Worm (Caenorhabditis elegans) whole organism, L1 larva: Measurements from ENCODE around the gene F56D2.8.

Source experiments
- C16A3.4 ChIP-seq: fragments of 150-350 bp; optimal IDR thresholded peaks from 2 replicates; lab custom pipeline; 2014; ENCODE audit warnings: missing biosample characterization, missing genetic modification characterization
- C34B4.2 ChIP-seq: sonication (generic microtip); optimal IDR thresholded peaks from 2 replicates; lab custom pipeline; 2017; ENCODE audit warnings: mild to moderate bottlenecking, missing genetic modification characterization, missing compliant biosample characterization
- blmp-1 ChIP-seq: fragments of 150-350 bp; optimal IDR thresholded peaks from 2 replicates; lab custom pipeline; 2014; ENCODE audit warnings: missing biosample characterization, missing genetic modification characterization
- ceh-90 ChIP-seq: sonication (generic microtip); optimal IDR thresholded peaks from 2 replicates; lab custom pipeline; 2016; ENCODE audit warnings: missing genetic modification characterization, missing compliant biosample characterization
- dpl-1 ChIP-seq, 3 experiments: fragments of 150-350 bp in 2 of 3; sonication (generic microtip) in 1 of 3; optimal IDR thresholded peaks; 2 replicates each; lab custom pipeline; 2014 to 2017; ENCODE audit warnings: missing biosample characterization in 3 of 3, missing genetic modification characterization in 3 of 3, missing genetic modification reagents in 3 of 3
- efl-3 ChIP-seq: fragments of 200-800 bp; sonication (Bioruptor generic); optimal IDR thresholded peaks from 2 replicates; lab custom pipeline; 2018; ENCODE audit warnings: mild to moderate bottlenecking, missing genetic modification characterization, missing compliant biosample characterization
- egl-13 ChIP-seq: sonication (generic microtip); optimal IDR thresholded peaks from 2 replicates; lab custom pipeline; 2016; ENCODE audit warnings: missing genotype, missing genetic modification reagents, missing genetic modification characterization, missing compliant biosample characterization
- egl-27 ChIP-seq, 2 experiments: fragments of 150-350 bp in 1 of 2; sonication (generic microtip); optimal IDR thresholded peaks; 3 replicates each; lab custom pipeline; 2017 to 2018; ENCODE audit warnings: missing biosample characterization in 2 of 2, missing genetic modification characterization in 2 of 2, missing genetic modification reagents in 2 of 2
- elt-2 ChIP-seq: sonication (generic microtip); optimal IDR thresholded peaks from 2 replicates; lab custom pipeline; 2016; ENCODE audit warnings: missing genetic modification characterization, mild to moderate bottlenecking, inconsistent platforms, missing compliant biosample characterization, missing genetic modification reagents
- elt-3 ChIP-seq, 6 experiments: fragments of 150-350 bp in 1 of 6; sonication (generic microtip); optimal IDR thresholded peaks; 2 replicates each; lab custom pipeline; 2017 to 2018; ENCODE audit warnings: missing biosample characterization in 6 of 6, missing genetic modification characterization in 6 of 6, inconsistent platforms in 1 of 6
- ets-5 ChIP-seq: fragments of 200-800 bp; sonication (Bioruptor generic); IDR thresholded peaks from 2 replicates; pipeline ENCODE4 v1.3.6; 2022; ENCODE audit warnings: missing genetic modification characterization, missing compliant biosample characterization
- grh-1 ChIP-seq: fragments of 200-800 bp; sonication (Bioruptor generic); IDR thresholded peaks from 2 replicates; pipeline ENCODE4 v1.3.6; 2022; ENCODE audit warnings: missing genetic modification reagents, missing genetic modification characterization, missing compliant biosample characterization
- irx-1 ChIP-seq: sonication (generic microtip); optimal IDR thresholded peaks from 2 replicates; lab custom pipeline; 2016; ENCODE audit warnings: missing genetic modification characterization, missing compliant biosample characterization
- lin-14 ChIP-seq: fragments of 200-800 bp; sonication (Bioruptor generic); optimal IDR thresholded peaks from 2 replicates; lab custom pipeline; 2018; ENCODE audit warnings: mild to moderate bottlenecking, missing genetic modification characterization, moderate library complexity, missing compliant biosample characterization
- lin-35 ChIP-seq, 2 experiments: fragments of 150-350 bp; optimal IDR thresholded peaks; 2 replicates each; lab custom pipeline; 2014; ENCODE audit warnings: missing biosample characterization in 2 of 2, missing genetic modification characterization in 2 of 2, missing genetic modification reagents in 2 of 2
- lir-3 ChIP-seq: sonication (generic microtip); optimal IDR thresholded peaks from 2 replicates; lab custom pipeline; 2016; ENCODE audit warnings: mild to moderate bottlenecking, missing genetic modification characterization, moderate library complexity, missing compliant biosample characterization; ENCODE audit not compliant: poor library complexity
- lsy-2 ChIP-seq, 2 experiments: fragments of 150-350 bp; optimal IDR thresholded peaks; 2 replicates each; lab custom pipeline; 2014; ENCODE audit warnings: missing biosample characterization in 2 of 2, missing genetic modification characterization in 2 of 2
- mdl-1 ChIP-seq, 2 experiments: fragments of 150-350 bp; optimal IDR thresholded peaks; 2 replicates each; lab custom pipeline; 2014 to 2017; ENCODE audit warnings: missing biosample characterization in 2 of 2, missing genetic modification characterization in 2 of 2, inconsistent platforms in 1 of 2
- mep-1 ChIP-seq: fragments of 150-350 bp; optimal IDR thresholded peaks from 2 replicates; lab custom pipeline; 2014; ENCODE audit warnings: missing biosample characterization, missing genetic modification characterization
- nhr-11 ChIP-seq: fragments of 150-350 bp; optimal IDR thresholded peaks from 2 replicates; lab custom pipeline; 2014; ENCODE audit warnings: missing biosample characterization, missing genetic modification characterization
- nhr-19 ChIP-seq: fragments of 200-800 bp; sonication (Bioruptor generic); conservative IDR thresholded peaks from 2 replicates; pipeline ENCODE4 v1.3.6; 2022; ENCODE audit warnings: missing genetic modification characterization, missing compliant biosample characterization
- nhr-20 ChIP-seq: sonication (generic microtip); optimal IDR thresholded peaks from 2 replicates; lab custom pipeline; 2016; ENCODE audit warnings: mild to moderate bottlenecking, missing genetic modification characterization, missing compliant biosample characterization
- nhr-77 ChIP-seq: fragments of 150-350 bp; optimal IDR thresholded peaks from 2 replicates; lab custom pipeline; 2014; ENCODE audit warnings: missing biosample characterization, missing genetic modification characterization
- nhr-85 ChIP-seq: sonication (generic microtip); peaks from one replicate; lab custom pipeline; 2016; ENCODE audit warnings: missing genetic modification characterization, inconsistent platforms, missing compliant biosample characterization
- pag-3 ChIP-seq: sonication (generic microtip); optimal IDR thresholded peaks from 2 replicates; lab custom pipeline; 2017; ENCODE audit warnings: missing genetic modification characterization, mild to moderate bottlenecking, missing compliant biosample characterization, antibody characterized with exemption, borderline replicate concordance; ENCODE audit not compliant: insufficient read depth
- pax-3 ChIP-seq: fragments of 200-800 bp; sonication (Bioruptor generic); optimal IDR thresholded peaks from 2 replicates; lab custom pipeline; 2018; ENCODE audit warnings: mild to moderate bottlenecking, missing genetic modification characterization, moderate library complexity, missing compliant biosample characterization
- rnt-1 ChIP-seq: sonication (generic microtip); optimal IDR thresholded peaks from 2 replicates; lab custom pipeline; 2016; ENCODE audit warnings: mild to moderate bottlenecking, missing genetic modification characterization, moderate library complexity, missing compliant biosample characterization
- skn-1 ChIP-seq: fragments of 150-350 bp; optimal IDR thresholded peaks from 2 replicates; lab custom pipeline; 2014; ENCODE audit warnings: missing biosample characterization, missing genetic modification characterization
- snpc-4 ChIP-seq: fragments of 150-350 bp; optimal IDR thresholded peaks from 2 replicates; lab custom pipeline; 2014; ENCODE audit warnings: missing biosample characterization, missing genetic modification characterization
- snu-23 ChIP-seq: sonication (generic microtip); optimal IDR thresholded peaks from 2 replicates; lab custom pipeline; 2016; ENCODE audit warnings: missing genetic modification characterization, missing compliant biosample characterization
- sox-4 ChIP-seq: sonication (generic microtip); optimal IDR thresholded peaks from 2 replicates; lab custom pipeline; 2016; ENCODE audit warnings: missing genetic modification characterization, missing compliant biosample characterization
- swsn-7 ChIP-seq: sonication (generic microtip); optimal IDR thresholded peaks from 2 replicates; lab custom pipeline; 2016; ENCODE audit warnings: missing genetic modification characterization, missing compliant biosample characterization
- tbx-2 ChIP-seq: sonication (generic microtip); optimal IDR thresholded peaks from 2 replicates; lab custom pipeline; 2016; ENCODE audit warnings: missing genetic modification characterization, missing compliant biosample characterization
- tlp-1 ChIP-seq: fragments of 150-350 bp; optimal IDR thresholded peaks from 2 replicates; lab custom pipeline; 2014; ENCODE audit warnings: missing biosample characterization, missing genetic modification characterization
- unc-130 ChIP-seq: fragments of 150-350 bp; optimal IDR thresholded peaks from 2 replicates; lab custom pipeline; 2017; ENCODE audit warnings: missing biosample characterization, missing genetic modification characterization, inconsistent platforms
- unc-62 ChIP-seq: fragments of 150-350 bp; optimal IDR thresholded peaks from 2 replicates; lab custom pipeline; 2014; ENCODE audit warnings: missing biosample characterization, missing genetic modification reagents, missing genetic modification characterization
- unc-86 ChIP-seq: sonication (generic microtip); optimal IDR thresholded peaks from 2 replicates; lab custom pipeline; 2016; ENCODE audit warnings: missing genetic modification characterization, missing compliant biosample characterization
- vab-15 ChIP-seq: sonication (generic microtip); optimal IDR thresholded peaks from 2 replicates; lab custom pipeline; 2017; ENCODE audit warnings: missing genotype, mild to moderate bottlenecking, missing genetic modification characterization, missing compliant biosample characterization
- xbp-1 ChIP-seq: sonication (generic microtip); optimal IDR thresholded peaks from 2 replicates; lab custom pipeline; 2016; ENCODE audit warnings: missing genetic modification characterization, missing compliant biosample characterization
- zip-4 ChIP-seq: fragments of 200-800 bp; sonication (Bioruptor generic); optimal IDR thresholded peaks from 2 replicates; lab custom pipeline; 2018; ENCODE audit warnings: mild to moderate bottlenecking, missing genetic modification characterization, moderate library complexity, missing compliant biosample characterization

F56D2.8 gene

ce11 chrIII:5621236-5621635, 38.6 kb upstream of the F56D2.8 start (continued):
- TF ChIP-seq skn-1 (peak; percentile 64), sox-4 (tag; lab: Kevin White, UChicago) (no peak), unc-130 (peak; percentile 40), unc-86 (tag; lab: Kevin White, UChicago) (peak; percentile 68), ceh-90 (tag; lab: Kevin White, UChicago) (no peak), irx-1 (tag; lab: Kevin White, UChicago) (no peak), mep-1 (tag; lab: Kevin White, UChicago) (peak; percentile 24), snu-23 (GFP tag; lab: Kevin White, UChicago) (peak; percentile 69), elt-2 (tag; lab: Kevin White, UChicago) (peak; percentile 30), pax-3 (tag; lab: Kevin White, UChicago) (peak; percentile 22), tbx-2 (tag; lab: Kevin White, UChicago) (peak; percentile 61), egl-27 (tag; optimal IDR thresholded peaks at IDR 0.05; lab: Kevin White, UChicago) (no peak), rnt-1 (tag; lab: Kevin White, UChicago) (peak; percentile 72), xbp-1 (tag; lab: Kevin White, UChicago) (peak; percentile 30), dpl-1 (GFP tag; optimal IDR thresholded peaks at IDR 0.05; lab: Kevin White, UChicago) (peak; percentile 2 to 26 (median 12)), nhr-77 (tag; lab: Kevin White, UChicago) (peak; percentile 59)

DNA sequence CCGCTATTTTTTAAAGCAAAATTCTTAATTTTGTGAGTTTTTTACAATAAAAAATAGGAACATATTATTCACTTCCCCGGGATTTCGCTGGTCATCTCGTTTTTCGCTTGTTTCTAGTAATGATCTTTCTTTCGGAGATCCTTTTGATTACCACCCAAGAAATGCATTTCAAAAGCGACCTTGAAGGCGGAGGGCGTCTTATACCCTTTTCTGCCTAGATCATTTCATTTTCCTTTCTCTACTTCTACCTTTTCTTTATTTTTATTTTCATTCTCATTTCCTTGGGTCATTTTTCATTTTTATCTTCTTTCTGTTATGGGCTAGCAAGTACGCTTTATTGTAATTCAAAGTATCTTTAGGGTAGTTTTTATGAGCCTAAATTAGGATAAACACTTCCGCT, 37.5 kb upstream of the F56D2.8 start:
- TF ChIP-seq C16A3.4 (tag; lab: Kevin White, UChicago), result no peak
- no peak for TF ChIP-seq vab-15 (tag; lab: Kevin White, UChicago)
- no peak for TF ChIP-seq lsy-2 (tag; optimal IDR thresholded peaks at IDR 0.05; lab: Kevin White, UChicago)
- TF ChIP-seq elt-3 (tag; optimal IDR thresholded peaks at IDR 0.05; lab: Kevin White, UChicago), result no peak
- TF ChIP-seq dpl-1 (GFP tag; optimal IDR thresholded peaks at IDR 0.05; lab: Kevin White, UChicago), result no peak
- TF ChIP-seq efl-3 (GFP tag; lab: Kevin White, UChicago), result no peak
- TF ChIP-seq nhr-85 (tag; lab: Kevin White, UChicago), result peak; percentile 80
- peak; percentile 15 for TF ChIP-seq lin-14 (GFP tag; lab: Kevin White, UChicago)
- TF ChIP-seq snpc-4 (tag; lab: Kevin White, UChicago), result no peak
- no peak for TF ChIP-seq lin-35 (GFP tag; optimal IDR thresholded peaks at IDR 0.05; lab: Kevin White, UChicago)
- TF ChIP-seq nhr-19 (GFP tag; lab: Robert Waterston, UW), result no peak
- TF ChIP-seq zip-4 (GFP tag; lab: Kevin White, UChicago), result no peak
- TF ChIP-seq blmp-1, result peak; percentile 95
- TF ChIP-seq sox-4 (tag; lab: Kevin White, UChicago), result no peak
- TF ChIP-seq swsn-7 (tag; lab: Kevin White, UChicago), result no peak
- no peak for TF ChIP-seq nhr-77 (tag; lab: Kevin White, UChicago)
- no peak for TF ChIP-seq snu-23 (GFP tag; lab: Kevin White, UChicago)

DNA sequence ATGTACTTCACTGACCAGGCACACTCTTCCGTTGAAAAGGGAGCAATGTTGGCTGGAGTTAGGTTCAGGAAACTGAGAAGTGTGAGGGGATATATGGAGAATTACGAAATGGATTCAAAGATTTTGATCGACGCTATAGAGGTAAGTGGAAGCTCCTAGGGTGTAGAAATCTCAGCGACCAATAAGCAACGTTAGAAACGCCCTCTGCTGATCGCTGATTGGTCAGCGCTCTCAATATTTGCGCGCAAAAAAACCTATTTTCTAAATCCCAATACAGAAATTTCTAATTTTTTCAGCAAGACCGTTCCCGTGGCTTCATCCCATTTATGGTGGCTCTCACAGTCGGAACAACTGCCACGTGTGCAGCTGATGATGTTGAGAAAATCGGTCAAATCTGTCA, 33.0 kb upstream of the F56D2.8 start:
- TF ChIP-seq grh-1 (GFP tag; lab: Robert Waterston, UW) (no peak), snu-23 (GFP tag; lab: Kevin White, UChicago) (no peak), C34B4.2 (tag; lab: Kevin White, UChicago) (no peak), pax-3 (tag; lab: Kevin White, UChicago) (no peak), egl-13 (tag; lab: Kevin White, UChicago) (no peak), nhr-77 (tag; lab: Kevin White, UChicago) (no peak), nhr-11 (no peak), lir-3 (tag; lab: Kevin White, UChicago) (no peak), irx-1 (tag; lab: Kevin White, UChicago) (no peak), mdl-1 (tag; optimal IDR thresholded peaks at IDR 0.05; lab: Kevin White, UChicago) (no peak), pag-3 (tag; lab: Kevin White, UChicago) (no peak), unc-62 (GFP tag; lab: Kevin White, UChicago) (no peak), tlp-1 (no peak), elt-3 (tag; optimal IDR thresholded peaks at IDR 0.05; lab: Kevin White, UChicago) (no peak), lin-35 (GFP tag; optimal IDR thresholded peaks at IDR 0.05; lab: Kevin White, UChicago) (no peak), nhr-20 (tag; lab: Kevin White, UChicago) (no peak), rnt-1 (tag; lab: Kevin White, UChicago) (no peak), ets-5 (GFP tag; lab: Robert Waterston, UW) (no peak)
